Worm (Caenorhabditis elegans) whole organism, L1 larva: Measurements from ENCODE around the gene F21C10.9.

ENCODE experiments used
- C04F5.9 ChIP-seq: sonication (generic microtip); optimal IDR thresholded peaks from 2 replicates; lab custom pipeline; 2016; ENCODE audit warnings: missing genetic modification characterization, missing compliant biosample characterization
- C34B4.2 ChIP-seq: sonication (generic microtip); optimal IDR thresholded peaks from 2 replicates; lab custom pipeline; 2017; ENCODE audit warnings: mild to moderate bottlenecking, missing genetic modification characterization, missing compliant biosample characterization
- F16B12.6 ChIP-seq: fragments of 150-350 bp; optimal IDR thresholded peaks from 2 replicates; lab custom pipeline; 2014; ENCODE audit warnings: missing biosample characterization, missing genetic modification characterization
- aha-1 ChIP-seq: fragments of 150-350 bp; optimal IDR thresholded peaks from 2 replicates; lab custom pipeline; 2014; ENCODE audit warnings: missing biosample characterization, missing genetic modification characterization
- alr-1 ChIP-seq: fragments of 200-800 bp; sonication (Bioruptor generic); optimal IDR thresholded peaks from 2 replicates; lab custom pipeline; 2018; ENCODE audit warnings: borderline replicate concordance, mild to moderate bottlenecking, missing genetic modification characterization, missing compliant biosample characterization
- aly-2 ChIP-seq: fragments of 150-350 bp; optimal IDR thresholded peaks from 2 replicates; lab custom pipeline; 2014; ENCODE audit warnings: missing biosample characterization, missing genetic modification characterization
- blmp-1 ChIP-seq: fragments of 150-350 bp; optimal IDR thresholded peaks from 2 replicates; lab custom pipeline; 2014; ENCODE audit warnings: missing biosample characterization, missing genetic modification characterization
- ceh-8 ChIP-seq: fragments of 200-800 bp; sonication (Bioruptor generic); optimal IDR thresholded peaks from 2 replicates; lab custom pipeline; 2018; ENCODE audit warnings: mild to moderate bottlenecking, missing genetic modification characterization, moderate library complexity, missing compliant biosample characterization
- ceh-90 ChIP-seq: sonication (generic microtip); optimal IDR thresholded peaks from 2 replicates; lab custom pipeline; 2016; ENCODE audit warnings: missing genetic modification characterization, missing compliant biosample characterization
- ces-1 ChIP-seq: fragments of 150-350 bp; optimal IDR thresholded peaks from 2 replicates; lab custom pipeline; 2014; ENCODE audit warnings: missing biosample characterization, missing genetic modification reagents, missing genetic modification characterization
- dsc-1 ChIP-seq: sonication (generic microtip); optimal IDR thresholded peaks from 2 replicates; lab custom pipeline; 2016; ENCODE audit warnings: mild to moderate bottlenecking, missing genetic modification characterization, missing compliant biosample characterization
- efl-1 ChIP-seq, 4 experiments: fragments of 150-350 bp; optimal IDR thresholded peaks in 3 of 4; peaks in 1 of 4; 1 replicate in 1 of 4; 2 replicates in 3 of 4; lab custom pipeline; 2014; ENCODE audit warnings: missing biosample characterization in 2 of 4, missing genetic modification characterization in 2 of 4, missing genetic modification reagents in 2 of 4
- egl-13 ChIP-seq: sonication (generic microtip); optimal IDR thresholded peaks from 2 replicates; lab custom pipeline; 2016; ENCODE audit warnings: missing genotype, missing genetic modification reagents, missing genetic modification characterization, missing compliant biosample characterization
- ets-5 ChIP-seq: fragments of 200-800 bp; sonication (Bioruptor generic); IDR thresholded peaks from 2 replicates; pipeline ENCODE4 v1.3.6; 2022; ENCODE audit warnings: missing genetic modification characterization, missing compliant biosample characterization
- fkh-10 ChIP-seq: sonication (generic microtip); optimal IDR thresholded peaks from 2 replicates; lab custom pipeline; 2017; ENCODE audit warnings: missing biosample characterization, missing genetic modification reagents, missing genetic modification characterization
- fkh-4 ChIP-seq: sonication (generic microtip); optimal IDR thresholded peaks from 2 replicates; lab custom pipeline; 2016; ENCODE audit warnings: missing compliant biosample characterization, missing genetic modification characterization, borderline replicate concordance
- fkh-8 ChIP-seq: sonication (generic microtip); optimal IDR thresholded peaks from 2 replicates; lab custom pipeline; 2016; ENCODE audit warnings: mild to moderate bottlenecking, missing genetic modification characterization, missing compliant biosample characterization
- fos-1 ChIP-seq: fragments of 150-350 bp; optimal IDR thresholded peaks from 2 replicates; lab custom pipeline; 2014; ENCODE audit warnings: missing biosample characterization, missing genetic modification characterization
- grh-1 ChIP-seq: fragments of 200-800 bp; sonication (Bioruptor generic); IDR thresholded peaks from 2 replicates; pipeline ENCODE4 v1.3.6; 2022; ENCODE audit warnings: missing genetic modification reagents, missing genetic modification characterization, missing compliant biosample characterization
- isw-1 ChIP-seq: fragments of 200-800 bp; sonication (Bioruptor generic); IDR thresholded peaks from 2 replicates; pipeline ENCODE4 v1.3.6; 2022; ENCODE audit warnings: missing genetic modification characterization, missing compliant biosample characterization
- jun-1 ChIP-seq: fragments of 150-350 bp; optimal IDR thresholded peaks from 2 replicates; lab custom pipeline; 2014; ENCODE audit warnings: missing biosample characterization, missing genetic modification reagents, missing genetic modification characterization
- lin-13 ChIP-seq: fragments of 150-350 bp; optimal IDR thresholded peaks from 2 replicates; lab custom pipeline; 2014; ENCODE audit warnings: missing biosample characterization, missing genetic modification reagents, missing genetic modification characterization
- lin-14 ChIP-seq: fragments of 200-800 bp; sonication (Bioruptor generic); optimal IDR thresholded peaks from 2 replicates; lab custom pipeline; 2018; ENCODE audit warnings: mild to moderate bottlenecking, missing genetic modification characterization, moderate library complexity, missing compliant biosample characterization
- lin-15B ChIP-seq: fragments of 150-350 bp; sonication (generic microtip); optimal IDR thresholded peaks from 3 replicates; lab custom pipeline; 2014; ENCODE audit warnings: missing biosample characterization, missing genetic modification characterization
- lin-35 ChIP-seq, 2 experiments: fragments of 150-350 bp; optimal IDR thresholded peaks; 2 replicates each; lab custom pipeline; 2014; ENCODE audit warnings: missing biosample characterization in 2 of 2, missing genetic modification characterization in 2 of 2, missing genetic modification reagents in 2 of 2
- lin-39 ChIP-seq: fragments of 150-350 bp; optimal IDR thresholded peaks from 2 replicates; lab custom pipeline; 2014; ENCODE audit warnings: missing biosample characterization, missing genetic modification reagents, missing genetic modification characterization
- lir-3 ChIP-seq: sonication (generic microtip); optimal IDR thresholded peaks from 2 replicates; lab custom pipeline; 2016; ENCODE audit warnings: mild to moderate bottlenecking, missing genetic modification characterization, moderate library complexity, missing compliant biosample characterization; ENCODE audit not compliant: poor library complexity
- mdl-1 ChIP-seq, 2 experiments: fragments of 150-350 bp; optimal IDR thresholded peaks; 2 replicates each; lab custom pipeline; 2014 to 2017; ENCODE audit warnings: missing biosample characterization in 2 of 2, missing genetic modification characterization in 2 of 2, inconsistent platforms in 1 of 2
- mep-1 ChIP-seq: fragments of 150-350 bp; optimal IDR thresholded peaks from 2 replicates; lab custom pipeline; 2014; ENCODE audit warnings: missing biosample characterization, missing genetic modification characterization
- nhr-11 ChIP-seq: fragments of 150-350 bp; optimal IDR thresholded peaks from 2 replicates; lab custom pipeline; 2014; ENCODE audit warnings: missing biosample characterization, missing genetic modification characterization
- nhr-12 ChIP-seq: sonication (generic microtip); optimal IDR thresholded peaks from 2 replicates; lab custom pipeline; 2017; ENCODE audit warnings: missing biosample characterization, missing genetic modification characterization
- nhr-237 ChIP-seq: fragments of 150-350 bp; optimal IDR thresholded peaks from 2 replicates; lab custom pipeline; 2014; ENCODE audit warnings: missing biosample characterization, missing genetic modification characterization
- nhr-71 ChIP-seq: sonication (generic microtip); optimal IDR thresholded peaks from 2 replicates; lab custom pipeline; 2016; ENCODE audit warnings: mild to moderate bottlenecking, missing genetic modification characterization, moderate library complexity, missing compliant biosample characterization
- nhr-76 ChIP-seq: sonication (generic microtip); optimal IDR thresholded peaks from 2 replicates; lab custom pipeline; 2017; ENCODE audit warnings: missing biosample characterization, missing genetic modification characterization
- nhr-85 ChIP-seq: sonication (generic microtip); peaks from one replicate; lab custom pipeline; 2016; ENCODE audit warnings: missing genetic modification characterization, inconsistent platforms, missing compliant biosample characterization
- nhr-90 ChIP-seq: sonication (generic microtip); optimal IDR thresholded peaks from 2 replicates; lab custom pipeline; 2016; ENCODE audit warnings: mild to moderate bottlenecking, missing genetic modification characterization, missing compliant biosample characterization; ENCODE audit not compliant: poor library complexity
- pag-3 ChIP-seq: sonication (generic microtip); optimal IDR thresholded peaks from 2 replicates; lab custom pipeline; 2017; ENCODE audit warnings: missing genetic modification characterization, mild to moderate bottlenecking, missing compliant biosample characterization, antibody characterized with exemption, borderline replicate concordance; ENCODE audit not compliant: insufficient read depth
- pax-3 ChIP-seq: fragments of 200-800 bp; sonication (Bioruptor generic); optimal IDR thresholded peaks from 2 replicates; lab custom pipeline; 2018; ENCODE audit warnings: mild to moderate bottlenecking, missing genetic modification characterization, moderate library complexity, missing compliant biosample characterization
- rnt-1 ChIP-seq: sonication (generic microtip); optimal IDR thresholded peaks from 2 replicates; lab custom pipeline; 2016; ENCODE audit warnings: mild to moderate bottlenecking, missing genetic modification characterization, moderate library complexity, missing compliant biosample characterization
- snpc-4 ChIP-seq: fragments of 150-350 bp; optimal IDR thresholded peaks from 2 replicates; lab custom pipeline; 2014; ENCODE audit warnings: missing biosample characterization, missing genetic modification characterization
- sptf-1 ChIP-seq: fragments of 150-350 bp; optimal IDR thresholded peaks from 2 replicates; lab custom pipeline; 2014; ENCODE audit warnings: missing biosample characterization, missing genetic modification characterization
- sup-37 ChIP-seq: fragments of 200-800 bp; sonication (Bioruptor generic); optimal IDR thresholded peaks from 2 replicates; lab custom pipeline; 2018; ENCODE audit warnings: mild to moderate bottlenecking, missing genetic modification characterization, missing compliant biosample characterization
- unc-130 ChIP-seq: fragments of 150-350 bp; optimal IDR thresholded peaks from 2 replicates; lab custom pipeline; 2017; ENCODE audit warnings: missing biosample characterization, missing genetic modification characterization, inconsistent platforms
- unc-62 ChIP-seq: fragments of 150-350 bp; optimal IDR thresholded peaks from 2 replicates; lab custom pipeline; 2014; ENCODE audit warnings: missing biosample characterization, missing genetic modification reagents, missing genetic modification characterization
- unc-86 ChIP-seq: sonication (generic microtip); optimal IDR thresholded peaks from 2 replicates; lab custom pipeline; 2016; ENCODE audit warnings: missing genetic modification characterization, missing compliant biosample characterization
- unc-98 ChIP-seq: fragments of 200-800 bp; sonication (Bioruptor generic); IDR thresholded peaks from 2 replicates; pipeline ENCODE4 v1.3.6; 2022; ENCODE audit warnings: missing genetic modification characterization, missing compliant biosample characterization
- zag-1 ChIP-seq: fragments of 150-350 bp; optimal IDR thresholded peaks from 2 replicates; lab custom pipeline; 2014; ENCODE audit warnings: missing biosample characterization, missing genetic modification characterization
- zip-4 ChIP-seq: fragments of 200-800 bp; sonication (Bioruptor generic); optimal IDR thresholded peaks from 2 replicates; lab custom pipeline; 2018; ENCODE audit warnings: mild to moderate bottlenecking, missing genetic modification characterization, moderate library complexity, missing compliant biosample characterization
- ztf-4 ChIP-seq: fragments of 150-350 bp; optimal IDR thresholded peaks from 2 replicates; lab custom pipeline; 2014; ENCODE audit warnings: missing biosample characterization, missing genetic modification characterization

F21C10.9 gene

DNA sequence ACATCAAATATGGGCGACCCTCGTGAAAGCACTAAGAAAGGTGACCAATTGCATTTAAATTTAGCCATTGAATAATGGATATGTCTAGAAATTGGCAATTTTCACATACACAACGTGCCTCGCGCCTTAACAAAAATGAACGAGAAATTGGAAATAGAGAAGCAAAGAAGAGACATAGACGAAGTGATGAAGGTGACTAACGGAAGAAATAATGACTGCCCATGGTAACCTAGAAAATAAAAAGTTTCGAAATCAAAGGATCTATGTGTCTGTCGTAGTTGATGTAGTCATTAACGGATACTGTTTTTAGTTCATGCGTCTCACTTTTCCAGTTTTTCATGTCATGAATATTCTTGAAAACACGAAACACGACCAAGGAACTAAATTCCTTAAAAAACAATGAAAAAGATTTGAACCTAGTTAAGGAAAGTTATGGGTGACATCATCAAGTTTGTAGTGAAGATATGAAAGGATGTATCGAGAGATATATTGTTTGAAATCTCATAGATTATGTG is 20.4 kb downstream of the F21C10.9 start:
- TF ChIP-seq dsc-1 = no peak
- TF ChIP-seq zag-1 = no peak
- TF ChIP-seq ets-5 (GFP tag; lab: Robert Waterston, UW) = no peak
- TF ChIP-seq ces-1 = no peak
- TF ChIP-seq aly-2 (tag; lab: Kevin White, UChicago) = no peak
- TF ChIP-seq lin-14 (GFP tag; lab: Kevin White, UChicago) = peak; percentile 32
- TF ChIP-seq lir-3 (tag; lab: Kevin White, UChicago) = no peak
- no peak for TF ChIP-seq nhr-11 (tag; lab: Kevin White, UChicago)
- no peak for TF ChIP-seq efl-1 (optimal IDR thresholded peaks at IDR 0.05; lab: Kevin White, UChicago)
- peak in 1 of 2 experiments; percentile 73 for TF ChIP-seq efl-1 (GFP tag; optimal IDR thresholded peaks at IDR 0.05 in 1 of 2; lab: Kevin White, UChicago)
- no peak for TF ChIP-seq C34B4.2
- peak; percentile 90 for TF ChIP-seq nhr-85 (tag; lab: Kevin White, UChicago)
- TF ChIP-seq nhr-237 = no peak
- no peak for TF ChIP-seq nhr-90 (tag; lab: Kevin White, UChicago)
- TF ChIP-seq nhr-12 = no peak
- TF ChIP-seq egl-13 = no peak
- no peak for TF ChIP-seq alr-1 (tag; lab: Kevin White, UChicago)
- peak; percentile 25 for TF ChIP-seq blmp-1 (tag; lab: Kevin White, UChicago)
- TF ChIP-seq sptf-1 = no peak
- TF ChIP-seq pag-3 (tag; lab: Kevin White, UChicago) = no peak
- no peak for TF ChIP-seq lin-13 (GFP tag; lab: Kevin White, UChicago)
- TF ChIP-seq fkh-4 (tag; lab: Kevin White, UChicago) = no peak
- no peak for TF ChIP-seq grh-1 (GFP tag; lab: Robert Waterston, UW)
- no peak for TF ChIP-seq fkh-10 (GFP tag; lab: Kevin White, UChicago)
- TF ChIP-seq aha-1 (tag; lab: Kevin White, UChicago) = no peak
- TF ChIP-seq fkh-8 (tag; lab: Kevin White, UChicago) = no peak
- TF ChIP-seq mep-1 (tag; lab: Kevin White, UChicago) = no peak
- TF ChIP-seq unc-130 (tag; lab: Kevin White, UChicago) = no peak
- no peak for TF ChIP-seq snpc-4 (tag; lab: Kevin White, UChicago)
- TF ChIP-seq jun-1 (tag; lab: Kevin White, UChicago) = no peak
- no peak for TF ChIP-seq unc-98 (GFP tag; lab: Robert Waterston, UW)
- TF ChIP-seq C04F5.9 = no peak
- no peak for TF ChIP-seq zip-4
- peak; percentile 3 for TF ChIP-seq fos-1 (tag; lab: Kevin White, UChicago)
- TF ChIP-seq sup-37 (GFP tag; lab: Kevin White, UChicago) = no peak
- TF ChIP-seq nhr-71 (tag; lab: Kevin White, UChicago) = no peak
- no peak for TF ChIP-seq F16B12.6 (tag; lab: Kevin White, UChicago)
- no peak for TF ChIP-seq ceh-90
- TF ChIP-seq, all 84 proteins: peak for 5

ce11 chrV:9076273-9076672 is 22.2 kb downstream of the F21C10.9 start, which contains the start of gene T27E4.7:
Gene T27E4.7, minus strand, starts transcription at chrV:9076322.
- TF ChIP-seq efl-1 (optimal IDR thresholded peaks at IDR 0.05; lab: Kevin White, UChicago) (no peak), efl-1 (GFP tag; optimal IDR thresholded peaks at IDR 0.05 in 1 of 2; lab: Kevin White, UChicago) (peak in 1 of 2 experiments; percentile 86), fkh-10 (GFP tag; lab: Kevin White, UChicago) (no peak)

- no peak for TF ChIP-seq unc-86 (tag; lab: Kevin White, UChicago)
- no peak for TF ChIP-seq unc-98 (GFP tag; lab: Robert Waterston, UW)
- no peak for TF ChIP-seq lin-39 (tag; lab: Kevin White, UChicago)
- TF ChIP-seq ceh-8 (GFP tag; lab: Kevin White, UChicago) = no peak
- no peak for TF ChIP-seq ztf-4 (tag; lab: Kevin White, UChicago)
- TF ChIP-seq lin-13 (GFP tag; lab: Kevin White, UChicago) = peak; percentile 18
- no peak for TF ChIP-seq pax-3 (tag; lab: Kevin White, UChicago)
- TF ChIP-seq alr-1 (tag; lab: Kevin White, UChicago) = no peak
- TF ChIP-seq rnt-1 = no peak
- TF ChIP-seq isw-1 = no peak
- TF ChIP-seq sptf-1 = no peak
- TF ChIP-seq lin-15B (tag; lab: Kevin White, UChicago) = no peak
- TF ChIP-seq unc-62 (GFP tag; lab: Kevin White, UChicago) = no peak
- peak in 1 of 2 experiments; percentile 16 for TF ChIP-seq lin-35 (GFP tag; optimal IDR thresholded peaks at IDR 0.05; lab: Kevin White, UChicago)
- no peak for TF ChIP-seq nhr-76 (tag; lab: Kevin White, UChicago)
- no peak for TF ChIP-seq aly-2 (tag; lab: Kevin White, UChicago)
- TF ChIP-seq mdl-1 (tag; optimal IDR thresholded peaks at IDR 0.05; lab: Kevin White, UChicago) = peak in 1 of 2 experiments; percentile 68
- peak; percentile 7 for TF ChIP-seq dsc-1
- no peak for TF ChIP-seq fkh-4 (tag; lab: Kevin White, UChicago)
- TF ChIP-seq nhr-237 = no peak
These were observed 22.7 kb downstream of the F21C10.9 start for ce11 chrV:9075827-9076226.
